Worm (Caenorhabditis elegans) whole organism, L4/young adult: ENCODE results near the gene srh-5.

Source experiments
- W03F9.2 ChIP-seq: fragments of 150-350 bp; optimal IDR thresholded peaks from 2 replicates; lab custom pipeline; 2014; ENCODE audit warnings: missing biosample characterization, missing genetic modification characterization
- dao-5 ChIP-seq: sonication (generic microtip); optimal IDR thresholded peaks from 2 replicates; lab custom pipeline; 2016; ENCODE audit warnings: missing genotype, missing genetic modification characterization, moderate library complexity, missing compliant biosample characterization
- him-1 ChIP-seq: sonication (generic microtip); optimal IDR thresholded peaks from 2 replicates; lab custom pipeline; 2016; ENCODE audit warnings: missing genotype, missing genetic modification reagents, missing genetic modification characterization, missing compliant biosample characterization

DNA sequence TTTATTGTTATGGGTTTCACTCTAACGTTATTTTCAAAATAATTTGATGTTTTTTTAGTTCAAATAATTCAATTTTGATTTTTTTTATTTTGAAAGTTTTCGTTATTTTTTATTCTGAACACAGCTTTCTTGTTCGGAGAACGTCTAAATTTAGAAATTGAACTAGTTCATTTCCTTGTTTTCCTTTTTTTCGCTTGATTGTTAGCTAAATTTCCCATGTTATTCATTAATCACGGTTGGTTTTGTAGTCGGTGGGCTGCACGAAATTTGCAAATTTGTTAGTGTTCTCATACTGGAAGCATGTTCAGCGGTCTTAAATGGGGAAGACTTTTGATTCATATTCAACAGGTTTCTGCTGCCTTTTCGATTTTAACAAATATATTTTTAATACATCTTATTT, 49.6 kb upstream of the srh-5 start, which contains the start of gene str-222:
- TF ChIP-seq dao-5 (tag; lab: Kevin White, UChicago), result no peak
- no peak for TF ChIP-seq him-1 (tag; lab: Kevin White, UChicago)
- TF ChIP-seq W03F9.2 (tag; lab: Kevin White, UChicago), result no peak
